Fruit fly (Drosophila melanogaster): ENCODE data around the gene CG13838.

DNA sequence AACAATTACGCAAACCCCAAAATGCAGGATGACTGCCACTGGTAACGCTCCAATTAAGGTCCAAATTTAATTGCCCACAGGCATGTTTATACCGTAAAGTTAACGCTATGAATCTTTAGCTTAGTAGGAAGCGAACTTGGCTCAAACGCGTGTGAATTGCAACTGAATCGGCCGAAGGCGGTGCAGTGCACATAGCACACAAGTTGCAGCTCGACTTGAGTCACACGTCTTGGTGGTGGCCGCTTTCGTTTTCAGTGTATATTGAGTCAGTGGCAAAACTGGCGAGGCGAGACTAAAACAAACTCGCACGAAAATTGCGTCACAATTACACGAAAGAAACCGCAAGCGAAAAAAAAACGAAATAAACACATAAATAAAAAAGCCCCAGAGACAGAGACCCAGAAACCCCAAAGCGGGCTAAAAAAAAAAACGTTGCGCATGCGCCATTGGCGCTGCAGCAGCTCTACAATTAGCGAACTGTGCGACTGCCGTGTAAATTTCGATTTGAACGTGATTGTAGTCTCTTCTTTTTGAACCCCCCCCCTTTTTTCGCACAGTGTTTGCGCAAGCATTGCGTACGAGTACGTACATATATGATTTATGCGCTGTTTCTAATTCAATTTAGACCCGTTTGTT is 32.4 kb upstream of the CG13838 start:
- no peak for TF ChIP-seq insv (optimal IDR thresholded peaks at IDR 0.05)
- no peak for TF ChIP-seq h (optimal IDR thresholded peaks at IDR 0.05)
- no peak for TF ChIP-seq ttk (optimal IDR thresholded peaks at IDR 0.05)
- no peak for TF ChIP-seq Sin3A (optimal IDR thresholded peaks at IDR 0.05)
- no peak for TF ChIP-seq psq (optimal IDR thresholded peaks at IDR 0.05)
